Fruit fly (Drosophila melanogaster) whole organism, embryonic: ENCODE measurements around the gene SREBP.

ENCODE experiments used
- Ada2b ChIP-seq: fragments of 200-800 bp; sonication (Bioruptor generic); IDR thresholded peaks from 2 replicates; pipeline ENCODE4 v1.3.6; 2022; ENCODE audit warnings: missing biosample characterization, missing genetic modification characterization
- B-H1 ChIP-seq: fragments of 200-800 bp; sonication (Bioruptor generic); IDR thresholded peaks from 3 replicates; pipeline ENCODE4 v1.3.6; 2022; ENCODE audit warnings: missing biosample characterization, missing genetic modification characterization
- C15 ChIP-seq: fragments of 200-800 bp; sonication (Bioruptor generic); IDR thresholded peaks from 3 replicates; pipeline ENCODE4 v1.3.6; 2022; ENCODE audit warnings: missing biosample characterization, missing genetic modification characterization
- CG11247 ChIP-seq: fragments of 200-800 bp; sonication (Bioruptor generic); IDR thresholded peaks from 2 replicates; pipeline ENCODE4 v1.3.6; 2022; ENCODE audit warnings: missing biosample characterization, missing genetic modification characterization
- CG11695 ChIP-seq: fragments of 200-800 bp; sonication (Bioruptor generic); IDR thresholded peaks from 3 replicates; pipeline ENCODE4 v1.3.6; 2022; ENCODE audit warnings: missing biosample characterization, missing genetic modification characterization
- CG16815 ChIP-seq: fragments of 200-800 bp; sonication (Bioruptor generic); optimal IDR thresholded peaks from 3 replicates; lab custom pipeline; 2017; ENCODE audit warnings: missing biosample characterization, mild to moderate bottlenecking, missing genetic modification characterization
- CG17568 ChIP-seq: fragments of 200-800 bp; sonication (Bioruptor generic); optimal IDR thresholded peaks from 2 replicates; lab custom pipeline; 2018; ENCODE audit warnings: missing biosample characterization, mild to moderate bottlenecking, missing genetic modification characterization, moderate library complexity
- CG18619 ChIP-seq: fragments of 200-800 bp; sonication (Bioruptor generic); optimal IDR thresholded peaks from 3 replicates; lab custom pipeline; 2017; ENCODE audit warnings: missing biosample characterization, mild to moderate bottlenecking, missing genetic modification characterization
- CG2202 ChIP-seq: fragments of 200-800 bp; sonication (Bioruptor generic); optimal IDR thresholded peaks from 2 replicates; lab custom pipeline; 2018; ENCODE audit warnings: missing biosample characterization, mild to moderate bottlenecking, missing genetic modification characterization
- CG2712 ChIP-seq: fragments of 200-800 bp; optimal IDR thresholded peaks from 3 replicates; lab custom pipeline; 2019; ENCODE audit warnings: missing biosample characterization, mild to moderate bottlenecking, missing genetic modification characterization, moderate library complexity
- CG34224 ChIP-seq: fragments of 200-800 bp; sonication (Bioruptor generic); IDR thresholded peaks from 3 replicates; pipeline ENCODE4 v1.3.6; 2022; ENCODE audit warnings: missing biosample characterization, missing genetic modification characterization; ENCODE audit not compliant: partially characterized antibody
- CG34376 ChIP-seq: fragments of 200-800 bp; sonication (Bioruptor generic); optimal IDR thresholded peaks from 2 replicates; lab custom pipeline; 2018; ENCODE audit warnings: missing biosample characterization, mild to moderate bottlenecking, missing genetic modification characterization
- CG4854 ChIP-seq: fragments of 200-800 bp; sonication (Bioruptor generic); optimal IDR thresholded peaks from 2 replicates; lab custom pipeline; 2016; ENCODE audit warnings: missing biosample characterization, missing genetic modification characterization, inconsistent platforms
- CG5245 ChIP-seq: fragments of 200-800 bp; sonication (Bioruptor generic); optimal IDR thresholded peaks from 3 replicates; lab custom pipeline; 2016; ENCODE audit warnings: missing biosample characterization, missing genetic modification characterization
- CG9727 ChIP-seq: fragments of 200-800 bp; sonication (Bioruptor generic); optimal IDR thresholded peaks from 3 replicates; lab custom pipeline; 2017; ENCODE audit warnings: missing biosample characterization, mild to moderate bottlenecking, missing genetic modification characterization
- CHES-1-like ChIP-seq: fragments of 200-800 bp; sonication (Bioruptor generic); optimal IDR thresholded peaks from 2 replicates; lab custom pipeline; 2016; ENCODE audit warnings: missing biosample characterization, missing genetic modification characterization
- Ets65A ChIP-seq: fragments of 200-800 bp; sonication (Bioruptor generic); peaks from one replicate; lab custom pipeline; 2016; ENCODE audit warnings: missing biosample characterization, missing genetic modification characterization
- Hey ChIP-seq: fragments of 200-800 bp; sonication (Bioruptor generic); optimal IDR thresholded peaks from 3 replicates; lab custom pipeline; 2018; ENCODE audit warnings: missing biosample characterization, mild to moderate bottlenecking, missing genetic modification characterization
- HmgD ChIP-seq: fragments of 200-800 bp; sonication (Bioruptor generic); optimal IDR thresholded peaks from 3 replicates; lab custom pipeline; 2016; ENCODE audit warnings: missing biosample characterization, missing genetic modification characterization
- NC2β ChIP-seq: fragments of 200-800 bp; sonication (Bioruptor generic); optimal IDR thresholded peaks from 2 replicates; lab custom pipeline; 2016; ENCODE audit warnings: missing biosample characterization, missing genetic modification characterization
- NFAT ChIP-seq: fragments of 200-800 bp; sonication (Bioruptor generic); IDR thresholded peaks from 2 replicates; pipeline ENCODE4 v1.3.6; 2022; ENCODE audit warnings: missing biosample characterization, missing genetic modification characterization
- Pdp1 ChIP-seq, 2 experiments: fragments of 200-800 bp; sonication (Bioruptor generic); optimal IDR thresholded peaks; 3 replicates each; lab custom pipeline; 2016; ENCODE audit warnings: missing biosample characterization in 2 of 2, missing genetic modification characterization in 2 of 2, mild to moderate bottlenecking in 1 of 2, moderate library complexity in 1 of 2
- Poxn ChIP-seq: fragments of 200-800 bp; sonication (Bioruptor generic); IDR thresholded peaks from 2 replicates; pipeline ENCODE4 v1.3.6; 2022; ENCODE audit warnings: missing biosample characterization, missing genetic modification characterization
- Ptx1 ChIP-seq: fragments of 200-800 bp; sonication (Bioruptor generic); IDR thresholded peaks from 2 replicates; pipeline ENCODE4 v1.3.6; 2022; ENCODE audit warnings: missing biosample characterization, missing genetic modification characterization
- Spps ChIP-seq: fragments of 200-800 bp; sonication (Bioruptor generic); optimal IDR thresholded peaks from 2 replicates; lab custom pipeline; 2018; ENCODE audit warnings: missing biosample characterization, mild to moderate bottlenecking, missing genetic modification characterization
- TFAM ChIP-seq: fragments of 200-800 bp; sonication (Bioruptor generic); optimal IDR thresholded peaks from 2 replicates; lab custom pipeline; 2017; ENCODE audit warnings: missing biosample characterization, missing genetic modification characterization, inconsistent platforms
- Vsx1 ChIP-seq: fragments of 200-800 bp; sonication (Bioruptor generic); optimal IDR thresholded peaks from 2 replicates; lab custom pipeline; 2017; ENCODE audit warnings: missing biosample characterization, mild to moderate bottlenecking, missing genetic modification characterization, missing genetic modification reagents
- al ChIP-seq: fragments of 200-800 bp; sonication (Bioruptor generic); IDR thresholded peaks from 2 replicates; pipeline ENCODE4 v1.3.6; 2022; ENCODE audit warnings: missing biosample characterization, missing genetic modification characterization
- ara ChIP-seq: fragments of 200-800 bp; sonication (Bioruptor generic); IDR thresholded peaks from 2 replicates; pipeline ENCODE4 v1.3.6; 2022; ENCODE audit warnings: missing biosample characterization, missing genetic modification characterization
- ase ChIP-seq: fragments of 200-800 bp; sonication (Bioruptor generic); IDR thresholded peaks from 3 replicates; pipeline ENCODE4 v1.3.6; 2022; ENCODE audit warnings: missing biosample characterization, missing genetic modification characterization
- crc ChIP-seq: fragments of 200-800 bp; sonication (Bioruptor generic); optimal IDR thresholded peaks from 2 replicates; lab custom pipeline; 2016; ENCODE audit warnings: missing biosample characterization, missing genetic modification characterization
- disco-r ChIP-seq: fragments of 200-800 bp; sonication (Bioruptor generic); optimal IDR thresholded peaks from 2 replicates; lab custom pipeline; 2016; ENCODE audit warnings: missing biosample characterization, missing genetic modification characterization
- eve ChIP-seq, 2 experiments: fragments of >200 bp; optimal IDR thresholded peaks; 2 replicates each; lab custom pipeline; 2017; ENCODE audit warnings: missing biosample characterization in 2 of 2, missing genetic modification characterization in 2 of 2
- grau ChIP-seq: fragments of 200-800 bp; optimal IDR thresholded peaks from 3 replicates; lab custom pipeline; 2019; ENCODE audit warnings: missing biosample characterization, mild to moderate bottlenecking, missing genetic modification characterization, moderate library complexity
- gsb ChIP-seq: fragments of 200-800 bp; sonication (Bioruptor generic); IDR thresholded peaks from 2 replicates; pipeline ENCODE4 v1.3.6; 2022; ENCODE audit warnings: missing biosample characterization, missing genetic modification characterization
- gt ChIP-seq: fragments of 200-800 bp; sonication (Bioruptor generic); IDR thresholded peaks from 2 replicates; pipeline ENCODE4 v1.3.6; 2022; ENCODE audit warnings: missing biosample characterization, missing genetic modification characterization
- ham ChIP-seq: fragments of 200-800 bp; sonication (Bioruptor generic); IDR thresholded peaks from 2 replicates; pipeline ENCODE4 v1.3.6; 2022; ENCODE audit warnings: missing biosample characterization, missing genetic modification characterization
- hbn ChIP-seq: fragments of 200-800 bp; sonication (Bioruptor generic); IDR thresholded peaks from 2 replicates; pipeline ENCODE4 v1.3.6; 2022; ENCODE audit warnings: missing biosample characterization, missing genetic modification characterization; ENCODE audit not compliant: partially characterized antibody
- hth ChIP-seq: fragments of >200 bp; optimal IDR thresholded peaks from 2 replicates; lab custom pipeline; 2017; ENCODE audit warnings: inconsistent platforms
- ind ChIP-seq: fragments of 200-800 bp; sonication (Bioruptor generic); optimal IDR thresholded peaks from 3 replicates; lab custom pipeline; 2016; ENCODE audit warnings: missing biosample characterization, missing genetic modification characterization
- insv ChIP-seq, 2 experiments: fragments of 200-800 bp; sonication (Bioruptor generic); optimal IDR thresholded peaks; 3 replicates each; lab custom pipeline; 2016 to 2018; ENCODE audit warnings: missing biosample characterization in 2 of 2, missing genetic modification characterization in 2 of 2
- lab ChIP-seq: fragments of 200-800 bp; sonication (Bioruptor generic); optimal IDR thresholded peaks from 3 replicates; lab custom pipeline; 2017; ENCODE audit warnings: missing biosample characterization, missing genetic modification characterization, mild to moderate bottlenecking, moderate library complexity, missing genetic modification reagents
- lilli ChIP-seq: fragments of 200-800 bp; sonication (Bioruptor generic); optimal IDR thresholded peaks from 3 replicates; lab custom pipeline; 2016; ENCODE audit warnings: missing biosample characterization, missing genetic modification characterization
- maf-S ChIP-seq: fragments of 200-800 bp; sonication (Bioruptor generic); optimal IDR thresholded peaks from 2 replicates; lab custom pipeline; 2016; ENCODE audit warnings: missing biosample characterization, missing genetic modification characterization
- mirr ChIP-seq: fragments of 200-800 bp; sonication (Bioruptor generic); optimal IDR thresholded peaks from 3 replicates; lab custom pipeline; 2018; ENCODE audit warnings: missing biosample characterization, mild to moderate bottlenecking, missing genetic modification characterization
- onecut ChIP-seq: fragments of 200-800 bp; sonication (Bioruptor generic); IDR thresholded peaks from 2 replicates; pipeline ENCODE4 v1.3.6; 2022; ENCODE audit warnings: missing biosample characterization, missing genetic modification characterization
- peb ChIP-seq: fragments of 200-800 bp; sonication (Bioruptor generic); IDR thresholded peaks from 2 replicates; pipeline ENCODE4 v1.3.6; 2022; ENCODE audit warnings: missing biosample characterization, missing genetic modification characterization
- pfk ChIP-seq: fragments of 200-800 bp; sonication (Bioruptor generic); optimal IDR thresholded peaks from 2 replicates; lab custom pipeline; 2018; ENCODE audit warnings: missing biosample characterization, mild to moderate bottlenecking, missing genetic modification characterization, moderate library complexity
- psq ChIP-seq: fragments of 200-800 bp; sonication (Bioruptor generic); optimal IDR thresholded peaks from 2 replicates; lab custom pipeline; 2017; ENCODE audit warnings: missing biosample characterization, missing genetic modification characterization
- pzg ChIP-seq: fragments of 200-800 bp; sonication (Bioruptor generic); optimal IDR thresholded peaks from 3 replicates; lab custom pipeline; 2018; ENCODE audit warnings: missing biosample characterization, mild to moderate bottlenecking, missing genetic modification characterization, moderate library complexity
- scrt ChIP-seq: fragments of 200-800 bp; sonication (Bioruptor generic); optimal IDR thresholded peaks from 2 replicates; lab custom pipeline; 2018; ENCODE audit warnings: missing biosample characterization, mild to moderate bottlenecking, missing genetic modification characterization, moderate library complexity
- sqz ChIP-seq: fragments of 200-800 bp; sonication (Bioruptor generic); optimal IDR thresholded peaks from 3 replicates; lab custom pipeline; 2018; ENCODE audit warnings: missing biosample characterization, mild to moderate bottlenecking, missing genetic modification characterization
- tap ChIP-seq: fragments of 200-800 bp; optimal IDR thresholded peaks from 3 replicates; lab custom pipeline; 2019; ENCODE audit warnings: missing biosample characterization, mild to moderate bottlenecking, missing genetic modification characterization, moderate library complexity

Gene SREBP

dm6 chr3L:19805895-19806294 lies 12.2 kb downstream of the SREBP start, which contains the start of gene CG34116 (continued):
- TF ChIP-seq NFAT (GFP tag; lab: Robert Waterston, UW) (no peak), Hey (tag; lab: Kevin White, UChicago) (no peak), C15 (GFP tag; lab: Robert Waterston, UW) (no peak), Spps (tag; lab: Kevin White, UChicago) (no peak), Poxn (GFP tag; lab: Robert Waterston, UW) (no peak), CG9727 (GFP tag; lab: Kevin White, UChicago) (no peak), pzg (GFP tag; lab: Kevin White, UChicago) (peak; percentile 32), CG18619 (no peak), Vsx1 (GFP tag; lab: Kevin White, UChicago) (no peak), insv (GFP tag; optimal IDR thresholded peaks at IDR 0.05; lab: Kevin White, UChicago) (no peak), lab (GFP tag; lab: Kevin White, UChicago) (no peak), HmgD (GFP tag; lab: Kevin White, UChicago) (no peak), Ptx1 (GFP tag; lab: Robert Waterston, UW) (no peak), Pdp1 (GFP tag; optimal IDR thresholded peaks at IDR 0.05; lab: Kevin White, UChicago) (no peak), hth (lab: Kevin White, UChicago) (no peak), sqz (GFP tag; lab: Kevin White, UChicago) (no peak), lilli (no peak), maf-S (GFP tag; lab: Kevin White, UChicago) (no peak), onecut (no peak), disco-r (GFP tag; lab: Kevin White, UChicago) (no peak), CG2202 (tag; lab: Kevin White, UChicago) (no peak), ham (no peak), crc (no peak), CHES-1-like (GFP tag; lab: Kevin White, UChicago) (no peak), grau (tag; lab: Kevin White, UChicago) (no peak), gsb (GFP tag; lab: Robert Waterston, UW) (no peak), scrt (GFP tag; lab: Kevin White, UChicago) (no peak), CG2712 (tag; lab: Kevin White, UChicago) (no peak), B-H1 (no peak), mirr (GFP tag; lab: Kevin White, UChicago) (no peak), CG5245 (GFP tag; lab: Kevin White, UChicago) (no peak), eve (GFP tag; optimal IDR thresholded peaks at IDR 0.05; lab: Kevin White, UChicago) (no peak), psq (GFP tag; lab: Kevin White, UChicago) (no peak), gt (GFP tag; lab: Robert Waterston, UW) (no peak), hbn (GFP tag; lab: Robert Waterston, UW) (peak; percentile 56), CG11247 (no peak), CG4854 (GFP tag; lab: Kevin White, UChicago) (no peak), peb (no peak), TFAM (GFP tag; lab: Kevin White, UChicago) (no peak), tap (tag; lab: Kevin White, UChicago) (no peak), al (GFP tag; lab: Robert Waterston, UW) (no peak), Ets65A (GFP tag; lab: Kevin White, UChicago) (peak; percentile 38), NC2β (GFP tag; lab: Kevin White, UChicago) (no peak), ara (GFP tag; lab: Robert Waterston, UW) (no peak), Ada2b (no peak), CG16815 (GFP tag; lab: Kevin White, UChicago) (no peak), pfk (GFP tag; lab: Kevin White, UChicago) (no peak), CG34224 (GFP tag; lab: Robert Waterston, UW) (peak; percentile 59), CG11695 (GFP tag; lab: Robert Waterston, UW) (no peak), ind (GFP tag; lab: Kevin White, UChicago) (no peak), CG17568 (no peak), CG34376 (GFP tag; lab: Kevin White, UChicago) (no peak), ase (no peak)
